Fruit fly (Drosophila melanogaster): ENCODE results near the gene Sf3a2.

DNA sequence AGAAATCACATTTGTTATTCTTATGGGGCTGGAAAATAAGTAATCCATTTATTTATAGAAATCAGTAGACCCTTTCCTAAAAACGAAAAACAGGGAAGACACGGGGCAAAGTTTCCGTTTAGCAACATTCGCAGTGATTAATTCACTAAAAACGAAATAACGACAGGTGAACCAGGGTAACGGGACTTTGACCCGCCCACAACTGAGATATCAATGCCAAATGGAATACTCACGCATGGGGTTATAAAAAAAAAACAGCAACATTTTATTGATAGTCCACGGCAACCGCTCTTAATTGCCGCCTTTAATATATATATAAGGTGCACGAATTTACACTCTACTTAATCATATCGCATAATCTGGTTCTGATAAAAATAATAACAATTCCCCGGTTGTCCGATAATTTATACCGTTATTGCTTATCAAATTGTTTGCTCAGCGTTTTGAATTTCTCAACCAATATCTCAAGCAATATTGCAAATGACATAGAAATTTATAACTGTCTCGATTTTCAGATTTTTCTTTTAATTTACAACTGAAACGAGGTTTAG, 22.1 kb downstream of the Sf3a2 start:
- TF ChIP-seq Sin3A (optimal IDR thresholded peaks at IDR 0.05) (no peak), insv (optimal IDR thresholded peaks at IDR 0.05) (no peak), psq (optimal IDR thresholded peaks at IDR 0.05) (no peak), ttk (optimal IDR thresholded peaks at IDR 0.05) (no peak)
